Worm (Caenorhabditis elegans) whole organism, young adult: Measurements from ENCODE around the gene asd-1.
A peak's percentile ranks its signal among the peaks of the same experiment; 100 is the strongest.

Experiments used
- B0336.3 ChIP-seq: fragments of 200-800 bp; sonication (Bioruptor generic); IDR thresholded peaks from 2 replicates; pipeline ENCODE4 v1.3.6; 2022; ENCODE audit warnings: missing genetic modification characterization, missing compliant biosample characterization
- C06A6.2 ChIP-seq: fragments of 200-800 bp; sonication (Bioruptor generic); conservative IDR thresholded peaks from 2 replicates; pipeline ENCODE4 v1.3.6; 2022; ENCODE audit warnings: missing genetic modification characterization, missing compliant biosample characterization
- F22D6.2 ChIP-seq: sonication (generic microtip); optimal IDR thresholded peaks from 2 replicates; lab custom pipeline; 2016; ENCODE audit warnings: mild to moderate bottlenecking, missing genetic modification characterization, missing compliant biosample characterization
- F23B12.7 ChIP-seq: sonication (generic microtip); optimal IDR thresholded peaks from 2 replicates; lab custom pipeline; 2017; ENCODE audit warnings: missing genetic modification characterization, mild to moderate bottlenecking, missing compliant biosample characterization, antibody characterized with exemption, moderate library complexity; ENCODE audit not compliant: insufficient read depth
- F33H1.4 ChIP-seq: fragments of 200-800 bp; sonication (Bioruptor generic); IDR thresholded peaks from 2 replicates; pipeline ENCODE4 v1.3.6; 2022; ENCODE audit warnings: missing genetic modification reagents, missing genetic modification characterization, missing compliant biosample characterization
- F39B2.1 ChIP-seq: fragments of 200-800 bp; sonication (Bioruptor generic); IDR thresholded peaks from 2 replicates; pipeline ENCODE4 v1.3.6; 2022; ENCODE audit warnings: missing genetic modification reagents, missing genetic modification characterization, missing compliant biosample characterization
- F57A8.1 ChIP-seq: fragments of 200-800 bp; sonication (Bioruptor generic); optimal IDR thresholded peaks from 2 replicates; lab custom pipeline; 2018; ENCODE audit warnings: mild to moderate bottlenecking, missing genetic modification characterization, moderate library complexity, missing compliant biosample characterization
- K11D2.4 ChIP-seq: fragments of 200-800 bp; sonication (Bioruptor generic); IDR thresholded peaks from 2 replicates; pipeline ENCODE4 v1.3.6; 2022; ENCODE audit warnings: missing genetic modification reagents, missing genetic modification characterization, missing compliant biosample characterization
- Y53G8AR.9 ChIP-seq: fragments of 200-800 bp; sonication (Bioruptor generic); conservative IDR thresholded peaks from 2 replicates; pipeline ENCODE4 v1.3.6; 2022; ENCODE audit warnings: missing genetic modification reagents, missing genetic modification characterization, missing compliant biosample characterization
- attf-3 ChIP-seq: fragments of 200-800 bp; sonication (Bioruptor generic); conservative IDR thresholded peaks from 2 replicates; pipeline ENCODE4 v1.3.6; 2022; ENCODE audit warnings: missing genetic modification reagents, missing genetic modification characterization, missing compliant biosample characterization
- cebp-1 ChIP-seq, 2 experiments: fragments of 200-800 bp in 1 of 2; sonication (Bioruptor generic) in 1 of 2; sonication (generic microtip) in 1 of 2; IDR thresholded peaks in 1 of 2; optimal IDR thresholded peaks in 1 of 2; 2 replicates each; pipeline versions ENCODE4 v1.3.6 to Lab custom; 2017 to 2022; ENCODE audit warnings: missing compliant biosample characterization in 2 of 2, missing genetic modification characterization in 2 of 2, mild to moderate bottlenecking in 1 of 2, missing genetic modification reagents in 1 of 2, moderate library complexity in 1 of 2
- ceh-27 ChIP-seq: fragments of 200-800 bp; sonication (Bioruptor generic); optimal IDR thresholded peaks from 2 replicates; lab custom pipeline; 2018; ENCODE audit warnings: mild to moderate bottlenecking, missing genetic modification characterization, moderate library complexity, missing compliant biosample characterization
- ceh-40 ChIP-seq: fragments of 200-800 bp; sonication (Bioruptor generic); IDR thresholded peaks from 2 replicates; pipeline ENCODE4 v1.3.6; 2022; ENCODE audit warnings: missing genetic modification characterization, missing compliant biosample characterization
- ceh-91 ChIP-seq: fragments of 200-800 bp; sonication (Bioruptor generic); IDR thresholded peaks from 2 replicates; pipeline ENCODE4 v1.3.6; 2022; ENCODE audit warnings: missing genetic modification reagents, missing genetic modification characterization, missing compliant biosample characterization
- dpl-1 ChIP-seq: fragments of 150-350 bp; optimal IDR thresholded peaks from 2 replicates; lab custom pipeline; 2014; ENCODE audit warnings: missing biosample characterization, missing genetic modification reagents, missing genetic modification characterization
- ets-4 ChIP-seq: fragments of 200-800 bp; sonication (Bioruptor generic); optimal IDR thresholded peaks from 2 replicates; lab custom pipeline; 2018; ENCODE audit warnings: mild to moderate bottlenecking, missing genetic modification characterization, missing compliant biosample characterization
- fkh-3 ChIP-seq: sonication (generic microtip); optimal IDR thresholded peaks from 2 replicates; lab custom pipeline; 2016; ENCODE audit warnings: mild to moderate bottlenecking, missing genetic modification characterization, missing compliant biosample characterization
- gei-17 ChIP-seq: fragments of 200-800 bp; sonication (Bioruptor generic); optimal IDR thresholded peaks from 2 replicates; lab custom pipeline; 2018; ENCODE audit warnings: mild to moderate bottlenecking, missing genetic modification characterization, missing compliant biosample characterization
- him-1 ChIP-seq: sonication (generic microtip); optimal IDR thresholded peaks from 2 replicates; lab custom pipeline; 2016; ENCODE audit warnings: missing genotype, missing genetic modification reagents, missing genetic modification characterization, missing compliant biosample characterization
- hlh-12 ChIP-seq: sonication (generic microtip); optimal IDR thresholded peaks from 2 replicates; lab custom pipeline; 2016; ENCODE audit warnings: missing genetic modification characterization, missing compliant biosample characterization
- hmg-1.2 ChIP-seq: fragments of 200-800 bp; sonication (Bioruptor generic); IDR thresholded peaks from 2 replicates; pipeline ENCODE4 v1.3.6; 2022; ENCODE audit warnings: missing genetic modification reagents, missing genetic modification characterization, missing compliant biosample characterization
- let-607 ChIP-seq, 2 experiments: fragments of 200-800 bp in 1 of 2; sonication (Bioruptor generic) in 1 of 2; sonication (generic microtip) in 1 of 2; optimal IDR thresholded peaks; 2 replicates each; lab custom pipeline; 2016 to 2018; ENCODE audit warnings: mild to moderate bottlenecking in 2 of 2, missing compliant biosample characterization in 2 of 2, missing genetic modification characterization in 2 of 2, moderate library complexity in 2 of 2, missing genotype in 1 of 2
- lin-26 ChIP-seq: fragments of 200-800 bp; sonication (Bioruptor generic); IDR thresholded peaks from 2 replicates; pipeline ENCODE4 v1.3.6; 2022; ENCODE audit warnings: missing genetic modification reagents, missing genetic modification characterization, missing compliant biosample characterization
- lin-54 ChIP-seq: fragments of 200-800 bp; sonication (Bioruptor generic); optimal IDR thresholded peaks from 2 replicates; lab custom pipeline; 2018; ENCODE audit warnings: mild to moderate bottlenecking, missing genetic modification characterization, missing compliant biosample characterization
- madf-6 ChIP-seq: fragments of 200-800 bp; sonication (Bioruptor generic); IDR thresholded peaks from 2 replicates; pipeline ENCODE4 v1.3.6; 2022; ENCODE audit warnings: missing genetic modification reagents, missing genetic modification characterization, missing compliant biosample characterization
- mcd-1 ChIP-seq: fragments of 200-800 bp; sonication (Bioruptor generic); IDR thresholded peaks from 2 replicates; pipeline ENCODE4 v1.3.6; 2022; ENCODE audit warnings: missing genetic modification reagents, missing genetic modification characterization, missing compliant biosample characterization
- mel-28 ChIP-seq: sonication (generic microtip); optimal IDR thresholded peaks from 2 replicates; lab custom pipeline; 2016; ENCODE audit warnings: borderline replicate concordance, mild to moderate bottlenecking, missing genetic modification characterization, missing compliant biosample characterization
- nfya-1 ChIP-seq: sonication (generic microtip); optimal IDR thresholded peaks from 2 replicates; lab custom pipeline; 2017; ENCODE audit warnings: antibody characterized with exemption, missing compliant biosample characterization, missing genetic modification characterization, borderline replicate concordance; ENCODE audit not compliant: insufficient read depth
- nhr-179 ChIP-seq: sonication (generic microtip); optimal IDR thresholded peaks from 2 replicates; lab custom pipeline; 2016; ENCODE audit warnings: mild to moderate bottlenecking, missing genetic modification characterization, missing compliant biosample characterization
- nhr-80 ChIP-seq: sonication (generic microtip); optimal IDR thresholded peaks from 2 replicates; lab custom pipeline; 2016; ENCODE audit warnings: missing genetic modification characterization, missing compliant biosample characterization
- snpc-1.1 ChIP-seq: sonication (generic microtip); optimal IDR thresholded peaks from 2 replicates; lab custom pipeline; 2017; ENCODE audit warnings: missing genetic modification characterization, mild to moderate bottlenecking, missing compliant biosample characterization, antibody characterized with exemption, moderate library complexity, missing genotype, missing genetic modification reagents; ENCODE audit not compliant: insufficient read depth
- somi-1 ChIP-seq: fragments of 200-800 bp; sonication (Bioruptor generic); optimal IDR thresholded peaks from 2 replicates; lab custom pipeline; 2018; ENCODE audit warnings: mild to moderate bottlenecking, missing genetic modification characterization, missing compliant biosample characterization
- sptf-2 ChIP-seq: fragments of 200-800 bp; sonication (Bioruptor generic); optimal IDR thresholded peaks from 2 replicates; lab custom pipeline; 2018; ENCODE audit warnings: mild to moderate bottlenecking, missing genetic modification characterization, missing compliant biosample characterization
- tbp1 ChIP-seq: fragments of 200-800 bp; sonication (Bioruptor generic); optimal IDR thresholded peaks from 2 replicates; lab custom pipeline; 2018; ENCODE audit warnings: mild to moderate bottlenecking, missing genetic modification characterization, missing compliant biosample characterization
- unc-62 ChIP-seq: fragments of 150-350 bp; optimal IDR thresholded peaks from 2 replicates; lab custom pipeline; 2014; ENCODE audit warnings: missing biosample characterization, missing genetic modification reagents, missing genetic modification characterization
- ztf-22 ChIP-seq: fragments of 200-800 bp; sonication (Bioruptor generic); optimal IDR thresholded peaks from 2 replicates; lab custom pipeline; 2018; ENCODE audit warnings: mild to moderate bottlenecking, missing genetic modification characterization, moderate library complexity, missing compliant biosample characterization
- ztf-25 ChIP-seq: fragments of 200-800 bp; sonication (Bioruptor generic); IDR thresholded peaks from 2 replicates; pipeline ENCODE4 v1.3.6; 2022; ENCODE audit warnings: missing genetic modification reagents, missing genetic modification characterization, missing compliant biosample characterization

Gene asd-1

DNA sequence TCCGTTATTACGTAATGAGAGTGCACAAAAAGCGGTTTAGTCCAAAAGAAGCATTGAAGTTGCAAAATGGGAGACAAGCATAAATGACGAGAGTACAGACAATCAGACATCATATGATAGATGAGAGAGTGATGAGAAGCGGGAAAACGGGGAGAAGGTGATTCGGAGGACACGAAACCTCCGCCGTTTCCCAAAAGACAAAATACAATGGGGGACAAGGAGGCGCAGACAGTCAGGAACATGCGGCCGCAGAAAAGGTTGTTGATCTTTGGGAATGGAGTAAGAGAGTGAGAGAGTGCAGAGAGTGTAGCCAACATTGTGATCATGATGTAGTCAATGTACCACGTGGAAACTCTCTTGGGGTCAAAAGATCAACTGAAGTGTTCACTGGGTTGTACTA, 40.6 kb downstream of the asd-1 start (continued):
- TF ChIP-seq fkh-3 (tag; lab: Kevin White, UChicago), result no peak
- peak; percentile 86 for TF ChIP-seq ztf-22 (GFP tag; lab: Kevin White, UChicago)
- TF ChIP-seq mel-28 (tag; lab: Kevin White, UChicago), result no peak
- no peak for TF ChIP-seq ceh-40 (GFP tag; lab: Robert Waterston, UW)
- no peak for TF ChIP-seq F33H1.4 (GFP tag; lab: Robert Waterston, UW)
- TF ChIP-seq snpc-1.1 (tag; lab: Kevin White, UChicago), result no peak
- peak; percentile 93 for TF ChIP-seq somi-1 (GFP tag; lab: Kevin White, UChicago)
- TF ChIP-seq gei-17 (GFP tag; lab: Kevin White, UChicago), result peak; percentile 38
- peak; percentile 97 for TF ChIP-seq hmg-1.2 (GFP tag; lab: Robert Waterston, UW)
- peak; percentile 51; the same call in 1 of the 2 replicates for TF ChIP-seq cebp-1 (GFP tag; IDR thresholded peaks at IDR 0.05; lab: Robert Waterston, UW)
- peak; percentile 92 for TF ChIP-seq cebp-1 (tag; optimal IDR thresholded peaks at IDR 0.05; lab: Kevin White, UChicago)
- TF ChIP-seq dpl-1 (GFP tag; lab: Kevin White, UChicago), result no peak
- peak; percentile 79 for TF ChIP-seq ceh-27 (GFP tag; lab: Kevin White, UChicago)
- TF ChIP-seq K11D2.4 (GFP tag; lab: Robert Waterston, UW), result peak; percentile 85
- TF ChIP-seq ets-4 (GFP tag; lab: Kevin White, UChicago), result no peak
- peak; percentile 50 for TF ChIP-seq unc-62 (GFP tag; lab: Kevin White, UChicago)
- peak; percentile 63 for TF ChIP-seq tbp1 (GFP tag; lab: Kevin White, UChicago)
- peak; percentile 72 for TF ChIP-seq let-607 (tag; optimal IDR thresholded peaks at IDR 0.05; lab: Kevin White, UChicago)
- no peak for TF ChIP-seq hlh-12 (tag; lab: Kevin White, UChicago)

DNA sequence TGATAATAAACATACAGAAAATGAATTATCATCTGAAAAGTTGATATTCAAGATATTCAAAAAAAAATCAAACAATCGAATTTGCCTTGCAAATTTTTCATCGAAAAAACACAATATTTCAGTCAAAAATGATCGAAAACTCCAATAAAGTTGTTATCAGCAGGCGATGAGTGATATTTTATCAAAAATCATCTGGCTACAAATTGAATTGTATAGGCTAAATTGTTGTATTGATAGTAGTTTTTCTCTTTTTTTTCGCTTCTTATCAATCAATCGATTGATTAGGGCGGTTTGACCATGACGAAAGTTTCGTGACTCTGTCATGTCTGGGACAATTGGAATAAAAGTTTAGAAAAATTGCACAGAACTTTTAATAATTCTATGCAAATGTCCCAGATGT, 43.0 kb downstream of the asd-1 start:
- TF ChIP-seq hmg-1.2 (GFP tag; lab: Robert Waterston, UW), result no peak
- no peak for TF ChIP-seq ztf-25
- no peak for TF ChIP-seq Y53G8AR.9 (GFP tag; lab: Robert Waterston, UW)
- no peak for TF ChIP-seq cebp-1 (GFP tag; IDR thresholded peaks at IDR 0.05; lab: Robert Waterston, UW)
- TF ChIP-seq cebp-1 (tag; optimal IDR thresholded peaks at IDR 0.05; lab: Kevin White, UChicago), result peak; percentile 18
- TF ChIP-seq attf-3 (GFP tag; lab: Robert Waterston, UW), result no peak
- TF ChIP-seq B0336.3 (GFP tag; lab: Robert Waterston, UW), result no peak
- no peak for TF ChIP-seq F39B2.1 (GFP tag; lab: Robert Waterston, UW)
- TF ChIP-seq mcd-1 (GFP tag; lab: Robert Waterston, UW), result no peak
- no peak for TF ChIP-seq C06A6.2 (GFP tag; lab: Robert Waterston, UW)
- no peak for TF ChIP-seq madf-6 (GFP tag; lab: Robert Waterston, UW)
- peak; percentile 78 for TF ChIP-seq nhr-80 (tag; lab: Kevin White, UChicago)
- TF ChIP-seq nhr-179 (tag; lab: Kevin White, UChicago), result no peak
- no peak for TF ChIP-seq F23B12.7 (tag; lab: Kevin White, UChicago)
- no peak for TF ChIP-seq ceh-27 (GFP tag; lab: Kevin White, UChicago)
- TF ChIP-seq lin-54, result no peak
- TF ChIP-seq nfya-1, result no peak
- no peak for TF ChIP-seq ceh-91

DNA sequence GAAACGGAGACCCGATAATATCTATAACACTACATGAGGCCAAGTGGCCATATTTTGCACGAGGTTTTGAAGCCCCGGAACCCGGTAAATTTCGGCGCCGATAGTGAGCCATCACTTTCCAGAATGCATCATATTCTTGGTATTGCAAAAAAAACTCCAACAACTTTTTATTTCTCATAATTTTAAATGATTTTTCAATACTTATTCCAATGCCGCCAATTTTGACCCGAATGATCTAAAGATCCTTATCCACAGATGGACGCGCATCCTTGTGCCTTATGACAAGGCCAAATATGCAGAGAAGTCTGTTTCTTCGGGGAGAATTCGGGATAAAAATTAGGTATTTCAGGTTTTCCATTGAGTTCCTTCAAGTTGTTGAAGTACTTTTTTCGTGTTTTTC, 44.1 kb downstream of the asd-1 start:
- TF ChIP-seq him-1 (no peak), lin-26 (GFP tag; lab: Robert Waterston, UW) (no peak), K11D2.4 (GFP tag; lab: Robert Waterston, UW) (no peak), sptf-2 (GFP tag; lab: Kevin White, UChicago) (no peak), F57A8.1 (GFP tag; lab: Kevin White, UChicago) (no peak), F22D6.2 (tag; lab: Kevin White, UChicago) (no peak)
